Worm (Caenorhabditis elegans): ENCODE results near the gene R13A1.5.

Gene R13A1.5

ce11 chrIV:7166553-7166952 is 25.1 kb downstream of the R13A1.5 start, which contains the start of gene C42D4.18 (continued):
- TF ChIP-seq mdl-1 (tag; optimal IDR thresholded peaks at IDR 0.05) (no peak), eor-1 (tag; optimal IDR thresholded peaks at IDR 0.05) (no peak)

- TF ChIP-seq nfya-1 (tag; optimal IDR thresholded peaks at IDR 0.05; ENCODE audit: insufficient read depth) (peak; percentile 34), zag-1 (tag; optimal IDR thresholded peaks at IDR 0.05) (no peak), pha-4 (tag; optimal IDR thresholded peaks at IDR 0.05) (no peak), lin-15B (tag; optimal IDR thresholded peaks at IDR 0.05) (peak; percentile 34), nhr-76 (tag; optimal IDR thresholded peaks at IDR 0.05) (no peak)
Measured at ce11 chrIV:7165723-7166122, 25.9 kb downstream of the R13A1.5 start, which contains the start of gene rpc-1. TSS of gene rpc-1 (minus strand) at chrIV:7165748.

- TF ChIP-seq egl-27 (tag; optimal IDR thresholded peaks at IDR 0.05) (no peak), nhr-23 (tag; optimal IDR thresholded peaks at IDR 0.05) (no peak), elt-2 (tag; optimal IDR thresholded peaks at IDR 0.05) (no peak)
Measured at ce11 chrIV:7159586-7159985, 32.1 kb downstream of the R13A1.5 start.

- TF ChIP-seq elt-2 (tag; optimal IDR thresholded peaks at IDR 0.05) (no peak), skn-1 (tag; optimal IDR thresholded peaks at IDR 0.05) (no peak), R02D3.7 (tag; optimal IDR thresholded peaks at IDR 0.05) (no peak), unc-62 (GFP tag; optimal IDR thresholded peaks at IDR 0.05) (no peak), pqm-1 (tag; optimal IDR thresholded peaks at IDR 0.05) (no peak), eor-1 (tag; optimal IDR thresholded peaks at IDR 0.05) (no peak), nhr-23 (tag; optimal IDR thresholded peaks at IDR 0.05) (no peak), mml-1 (tag; optimal IDR thresholded peaks at IDR 0.05) (no peak), ztf-4 (tag; optimal IDR thresholded peaks at IDR 0.05) (no peak), nhr-43 (tag; optimal IDR thresholded peaks at IDR 0.05; ENCODE audit: poor library complexity, severe bottlenecking) (no peak), nhr-77 (tag; optimal IDR thresholded peaks at IDR 0.05) (no peak), unc-39 (tag; optimal IDR thresholded peaks at IDR 0.05) (no peak), nhr-76 (tag; optimal IDR thresholded peaks at IDR 0.05) (no peak), ceh-28 (tag; optimal IDR thresholded peaks at IDR 0.05) (no peak), lin-39 (tag; optimal IDR thresholded peaks at IDR 0.05) (no peak), ceh-9 (tag; optimal IDR thresholded peaks at IDR 0.05) (no peak), mdl-1 (tag; optimal IDR thresholded peaks at IDR 0.05) (no peak), nfya-1 (tag; optimal IDR thresholded peaks at IDR 0.05; ENCODE audit: insufficient read depth) (no peak)
Measured at ce11 chrIV:7158161-7158560, 33.5 kb downstream of the R13A1.5 start.

- TF ChIP-seq nhr-11 (tag; optimal IDR thresholded peaks at IDR 0.05): no peak
- TF ChIP-seq ztf-11 (tag; optimal IDR thresholded peaks at IDR 0.05): no peak
- TF ChIP-seq sea-2 (GFP tag; optimal IDR thresholded peaks at IDR 0.05): no peak
- no peak for TF ChIP-seq ceh-16 (tag; optimal IDR thresholded peaks at IDR 0.05)
- no peak for TF ChIP-seq hmg-11 (tag; optimal IDR thresholded peaks at IDR 0.05)
- TF ChIP-seq nhr-77 (tag; optimal IDR thresholded peaks at IDR 0.05): no peak
- TF ChIP-seq fkh-10 (GFP tag; optimal IDR thresholded peaks at IDR 0.05): no peak
- TF ChIP-seq snpc-4 (tag; optimal IDR thresholded peaks at IDR 0.05): no peak
- TF ChIP-seq ZK546.5 (tag; optimal IDR thresholded peaks at IDR 0.05): no peak
- TF ChIP-seq ztf-4 (tag; optimal IDR thresholded peaks at IDR 0.05): no peak
- no peak for TF ChIP-seq ceh-82 (tag; optimal IDR thresholded peaks at IDR 0.05)
- no peak for TF ChIP-seq daf-12 (tag; optimal IDR thresholded peaks at IDR 0.05)
- no peak for TF ChIP-seq nfya-1 (tag; optimal IDR thresholded peaks at IDR 0.05; ENCODE audit: insufficient read depth)
- TF ChIP-seq egl-27 (tag; optimal IDR thresholded peaks at IDR 0.05): no peak
- TF ChIP-seq ceh-28 (tag; optimal IDR thresholded peaks at IDR 0.05): no peak
Measured at ce11 chrIV:7156356-7156755, 35.3 kb downstream of the R13A1.5 start, which contains the start of gene maph-9. TSS of gene maph-9 (plus strand) at chrIV:7156628.

- no peak for TF ChIP-seq eor-1 (tag; optimal IDR thresholded peaks at IDR 0.05)
- TF ChIP-seq unc-62 (GFP tag; optimal IDR thresholded peaks at IDR 0.05): no peak
- no peak for TF ChIP-seq fkh-10 (GFP tag; optimal IDR thresholded peaks at IDR 0.05)
- no peak for TF ChIP-seq pha-4 (tag; optimal IDR thresholded peaks at IDR 0.05)
- TF ChIP-seq tbx-2 (tag; optimal IDR thresholded peaks at IDR 0.05): no peak
- TF ChIP-seq nhr-11 (tag; optimal IDR thresholded peaks at IDR 0.05): no peak
- TF ChIP-seq nhr-77 (tag; optimal IDR thresholded peaks at IDR 0.05): no peak
- no peak for TF ChIP-seq hmg-11 (tag; optimal IDR thresholded peaks at IDR 0.05)
- TF ChIP-seq nhr-12 (tag; optimal IDR thresholded peaks at IDR 0.05): no peak
- TF ChIP-seq nhr-76 (tag; optimal IDR thresholded peaks at IDR 0.05): no peak
- no peak for TF ChIP-seq lin-39 (tag; optimal IDR thresholded peaks at IDR 0.05)
- no peak for TF ChIP-seq nhr-43 (tag; optimal IDR thresholded peaks at IDR 0.05; ENCODE audit: poor library complexity, severe bottlenecking)
- TF ChIP-seq ZK546.5 (tag; optimal IDR thresholded peaks at IDR 0.05): no peak
- no peak for TF ChIP-seq elt-3 (tag; optimal IDR thresholded peaks at IDR 0.05)
- no peak for TF ChIP-seq ceh-9 (tag; optimal IDR thresholded peaks at IDR 0.05)
- TF ChIP-seq mdl-1 (tag; optimal IDR thresholded peaks at IDR 0.05): no peak
- TF ChIP-seq sea-2 (GFP tag; optimal IDR thresholded peaks at IDR 0.05): no peak
- no peak for TF ChIP-seq pqm-1 (tag; optimal IDR thresholded peaks at IDR 0.05)
Measured at ce11 chrIV:7154356-7154755, 37.3 kb downstream of the R13A1.5 start, which contains the start of gene C34D4.2. TSS of gene C34D4.2 (plus strand) at chrIV:7154656.

Measured in whole organism, L3 larva.